Fruit fly (Drosophila melanogaster): ENCODE results near the gene Nepl15.
A peak's percentile ranks its signal among the peaks of the same experiment; 100 is the strongest.

Gene Nepl15

DNA sequence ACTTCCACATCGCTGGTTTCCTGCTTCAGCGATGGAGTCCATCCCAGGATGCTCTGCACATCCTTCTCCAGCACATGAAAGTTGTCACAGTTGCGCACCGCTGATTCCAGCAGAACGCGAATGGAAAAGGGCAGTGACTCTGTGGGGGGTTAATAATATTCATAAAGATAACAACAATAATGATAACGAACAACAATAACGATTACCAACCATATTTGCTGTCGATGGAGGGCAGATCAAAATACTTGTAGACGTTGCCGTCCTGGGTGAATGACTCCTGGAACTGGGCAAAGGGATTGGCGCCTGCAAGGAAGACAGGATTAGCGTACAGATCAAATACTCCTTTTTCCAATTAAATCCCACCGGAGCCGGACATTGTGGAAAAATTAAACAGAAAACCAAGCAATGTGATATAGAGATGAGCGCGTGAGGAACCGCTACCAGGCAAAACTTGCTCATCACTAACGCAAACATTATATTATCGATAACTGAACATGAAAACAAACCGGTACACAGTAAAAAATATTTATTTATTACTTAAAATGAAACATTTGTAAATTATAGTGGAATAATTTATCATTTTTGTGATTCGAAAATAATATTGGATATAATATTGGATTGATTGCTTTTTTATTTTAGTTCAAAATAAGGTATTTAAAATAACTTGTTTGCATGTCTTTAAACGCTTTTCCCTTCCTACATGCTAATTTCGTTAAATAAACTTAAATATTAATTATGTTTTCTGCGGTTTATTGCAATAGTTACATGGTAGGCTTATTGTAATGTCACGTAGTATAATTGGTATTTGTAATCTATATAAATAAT, 41.6 kb downstream of the Nepl15 start, which contains the start of gene Irp-1A (continued):
- TF ChIP-seq tin (GFP tag; optimal IDR thresholded peaks at IDR 0.05): peak; percentile 55
- no peak for TF ChIP-seq pros (GFP tag; optimal IDR thresholded peaks at IDR 0.05)
- peak; percentile 5; the same call in 1 of the 2 replicates for TF ChIP-seq CG4360 (GFP tag; IDR thresholded peaks at IDR 0.05)
- TF ChIP-seq CG8765 (GFP tag; IDR thresholded peaks at IDR 0.05): no peak
- peak; percentile 80 for TF ChIP-seq trem (tag; optimal IDR thresholded peaks at IDR 0.05)
- TF ChIP-seq CG13624 (GFP tag; optimal IDR thresholded peaks at IDR 0.05): peak; percentile 47
- peak; percentile 41; the same call in 1 of the 4 replicates for TF ChIP-seq Gug (GFP tag; IDR thresholded peaks at IDR 0.05)
- no peak for TF ChIP-seq pita (GFP tag; optimal IDR thresholded peaks at IDR 0.05)
- TF ChIP-seq Antp (GFP tag; optimal IDR thresholded peaks at IDR 0.05): peak; percentile 19
- peak; percentile 39 for TF ChIP-seq CG2202 (tag; optimal IDR thresholded peaks at IDR 0.05)
- peak; percentile 84 for TF ChIP-seq CG9932 (GFP tag; IDR thresholded peaks at IDR 0.05)
- TF ChIP-seq CG15479 (GFP tag; optimal IDR thresholded peaks at IDR 0.05): no peak
- TF ChIP-seq wdn (GFP tag; IDR thresholded peaks at IDR 0.05): peak; percentile 74
- TF ChIP-seq hbn (GFP tag; IDR thresholded peaks at IDR 0.05; ENCODE audit: partially characterized antibody): peak; percentile 83
- TF ChIP-seq CG30020 (tag; optimal IDR thresholded peaks at IDR 0.05): peak; percentile 56
- peak; percentile 82 for TF ChIP-seq bbx (GFP tag; IDR thresholded peaks at IDR 0.05; ENCODE audit: partially characterized antibody)
- TF ChIP-seq CG10979 (tag; optimal IDR thresholded peaks at IDR 0.05): peak; percentile 80
- peak; percentile 72; the same call in 2 of the 3 replicates for TF ChIP-seq dysf (GFP tag; IDR thresholded peaks at IDR 0.05)
- TF ChIP-seq CG1647 (GFP tag; optimal IDR thresholded peaks at IDR 0.05): peak; percentile 10
- TF ChIP-seq YL-1 (GFP tag; optimal IDR thresholded peaks at IDR 0.05): peak; percentile 83
- no peak for TF ChIP-seq CkIIα-i1 (GFP tag; IDR thresholded peaks at IDR 0.05)
- no peak for TF ChIP-seq jumu (GFP tag; optimal IDR thresholded peaks at IDR 0.05)
- peak; percentile 19 for TF ChIP-seq ewg (GFP tag; optimal IDR thresholded peaks at IDR 0.05)
- TF ChIP-seq Ada2b (GFP tag; IDR thresholded peaks at IDR 0.05): peak; percentile 71
- no peak for TF ChIP-seq Mad (GFP tag; optimal IDR thresholded peaks at IDR 0.05)
- no peak for TF ChIP-seq CG5953 (GFP tag; IDR thresholded peaks at IDR 0.05)
- peak; percentile 12 for TF ChIP-seq CG16815 (GFP tag; optimal IDR thresholded peaks at IDR 0.05)
- no peak for TF ChIP-seq CG4707 (GFP tag; optimal IDR thresholded peaks at IDR 0.05)
- TF ChIP-seq cas (GFP tag; IDR thresholded peaks at IDR 0.05): peak; percentile 28; the same call in 1 of the 2 replicates
- no peak for TF ChIP-seq disco-r (GFP tag; optimal IDR thresholded peaks at IDR 0.05)
- TF ChIP-seq D19B (GFP tag; optimal IDR thresholded peaks at IDR 0.05): peak; percentile 23
- peak in 1 of 2 experiments; percentile 23 for TF ChIP-seq Hr78 (GFP tag; optimal IDR thresholded peaks at IDR 0.05)
- TF ChIP-seq Stat92E (GFP tag; optimal IDR thresholded peaks at IDR 0.05): no peak
- peak; percentile 80 for TF ChIP-seq CG7271 (tag; optimal IDR thresholded peaks at IDR 0.05)
- no peak for TF ChIP-seq CTCF (GFP tag; optimal IDR thresholded peaks at IDR 0.05)
- TF ChIP-seq tup (GFP tag; optimal IDR thresholded peaks at IDR 0.05): no peak
- peak; percentile 64 for TF ChIP-seq CG18764 (GFP tag; optimal IDR thresholded peaks at IDR 0.05)
- TF ChIP-seq CG15073 (GFP tag; optimal IDR thresholded peaks at IDR 0.05): no peak
- peak; percentile 57; the same call in 1 of the 2 replicates for TF ChIP-seq CG7372 (GFP tag; IDR thresholded peaks at IDR 0.05)
- peak; percentile 61 for TF ChIP-seq CG1603 (tag; optimal IDR thresholded peaks at IDR 0.05)
- peak; percentile 64 for TF ChIP-seq kay (GFP tag; optimal IDR thresholded peaks at IDR 0.05)
- no peak for TF ChIP-seq C15 (GFP tag; IDR thresholded peaks at IDR 0.05)
- no peak for TF ChIP-seq Gsc (GFP tag; IDR thresholded peaks at IDR 0.05)
- peak; percentile 47 for TF ChIP-seq CG18619 (GFP tag; optimal IDR thresholded peaks at IDR 0.05)
- TF ChIP-seq CG2875 (GFP tag; optimal IDR thresholded peaks at IDR 0.05): peak; percentile 44
- TF ChIP-seq run (tag; optimal IDR thresholded peaks at IDR 0.05): peak; percentile 67
- peak; percentile 90 for TF ChIP-seq sens (GFP tag)
- peak; percentile 59 for TF ChIP-seq CG12942 (GFP tag; optimal IDR thresholded peaks at IDR 0.05)
- TF ChIP-seq sob (GFP tag; IDR thresholded peaks at IDR 0.05): peak; percentile 87
- peak; percentile 48 for TF ChIP-seq wor (GFP tag; IDR thresholded peaks at IDR 0.05)
